Worm (Caenorhabditis elegans) whole organism, mixed stage, embryonic: ENCODE measurements around the gene C15F1.2.
A peak's percentile ranks its signal among the peaks of the same experiment; 100 is the strongest.

Source experiments
- M03D4.4 ChIP-seq: sonication (generic microtip); optimal IDR thresholded peaks from 2 replicates; lab custom pipeline; 2017; ENCODE audit warnings: mild to moderate bottlenecking, missing genetic modification characterization, missing compliant biosample characterization
- bed-3 ChIP-seq: fragments of 200-800 bp; sonication (Bioruptor generic); optimal IDR thresholded peaks from 3 replicates; lab custom pipeline; 2018; ENCODE audit warnings: mild to moderate bottlenecking, missing genetic modification characterization, moderate library complexity, missing compliant biosample characterization
- blmp-1 ChIP-seq: fragments of 150-350 bp; optimal IDR thresholded peaks from 2 replicates; lab custom pipeline; 2014; ENCODE audit warnings: missing biosample characterization, missing genetic modification characterization
- ceh-39 ChIP-seq: fragments of 150-350 bp; optimal IDR thresholded peaks from 2 replicates; lab custom pipeline; 2014; ENCODE audit warnings: missing biosample characterization, missing genetic modification characterization
- ceh-43 ChIP-seq: fragments of 200-800 bp; sonication (Bioruptor generic); optimal IDR thresholded peaks from 2 replicates; lab custom pipeline; 2018; ENCODE audit warnings: mild to moderate bottlenecking, missing genetic modification characterization, moderate library complexity, missing compliant biosample characterization
- ceh-83 ChIP-seq: fragments of 200-800 bp; sonication (Bioruptor generic); optimal IDR thresholded peaks from 2 replicates; lab custom pipeline; 2018; ENCODE audit warnings: mild to moderate bottlenecking, missing genetic modification characterization, missing compliant biosample characterization
- ces-1 ChIP-seq: fragments of 150-350 bp; optimal IDR thresholded peaks from 2 replicates; lab custom pipeline; 2014; ENCODE audit warnings: missing biosample characterization, missing genetic modification reagents, missing genetic modification characterization
- cnd-1 ChIP-seq: fragments of 200-800 bp; sonication (Bioruptor generic); optimal IDR thresholded peaks from 2 replicates; lab custom pipeline; 2018; ENCODE audit warnings: mild to moderate bottlenecking, missing genetic modification characterization, missing compliant biosample characterization
- drap-1 ChIP-seq: fragments of 200-800 bp; sonication (Bioruptor generic); optimal IDR thresholded peaks from 3 replicates; lab custom pipeline; 2018; ENCODE audit warnings: mild to moderate bottlenecking, missing genetic modification characterization, missing compliant biosample characterization
- elt-1 ChIP-seq: sonication (generic microtip); optimal IDR thresholded peaks from 2 replicates; lab custom pipeline; 2017; ENCODE audit warnings: missing genetic modification characterization, mild to moderate bottlenecking, missing compliant biosample characterization, antibody characterized with exemption, moderate library complexity, borderline replicate concordance; ENCODE audit not compliant: insufficient read depth
- flh-1 ChIP-seq: fragments of 200-800 bp; sonication (Bioruptor generic); optimal IDR thresholded peaks from 2 replicates; lab custom pipeline; 2018; ENCODE audit warnings: mild to moderate bottlenecking, missing genetic modification characterization, moderate library complexity, missing compliant biosample characterization
- ham-2 ChIP-seq: fragments of 200-800 bp; sonication (Bioruptor generic); optimal IDR thresholded peaks from 2 replicates; lab custom pipeline; 2018; ENCODE audit warnings: mild to moderate bottlenecking, missing genetic modification characterization, missing compliant biosample characterization
- lin-13 ChIP-seq: fragments of 150-350 bp; optimal IDR thresholded peaks from 2 replicates; lab custom pipeline; 2014; ENCODE audit warnings: missing biosample characterization, missing genetic modification characterization
- lin-32 ChIP-seq: fragments of 200-800 bp; sonication (Bioruptor generic); optimal IDR thresholded peaks from 2 replicates; lab custom pipeline; 2018; ENCODE audit warnings: mild to moderate bottlenecking, missing genetic modification characterization, missing compliant biosample characterization
- lsy-2 ChIP-seq: fragments of 150-350 bp; optimal IDR thresholded peaks from 2 replicates; lab custom pipeline; 2014; ENCODE audit warnings: missing biosample characterization, missing genetic modification characterization
- mab-5 ChIP-seq: fragments of 150-350 bp; optimal IDR thresholded peaks from 2 replicates; lab custom pipeline; 2014; ENCODE audit warnings: missing biosample characterization, missing genetic modification characterization
- mep-1 ChIP-seq: fragments of 150-350 bp; optimal IDR thresholded peaks from 2 replicates; lab custom pipeline; 2017; ENCODE audit warnings: missing biosample characterization, missing genetic modification reagents, missing genetic modification characterization, inconsistent platforms
- mls-2 ChIP-seq: sonication (generic microtip); optimal IDR thresholded peaks from 2 replicates; lab custom pipeline; 2016; ENCODE audit warnings: mild to moderate bottlenecking, missing genetic modification characterization, moderate library complexity, missing compliant biosample characterization
- nhr-12 ChIP-seq: fragments of 150-350 bp; optimal IDR thresholded peaks from 2 replicates; lab custom pipeline; 2014; ENCODE audit warnings: missing biosample characterization, missing genetic modification characterization
- nhr-237 ChIP-seq: fragments of 150-350 bp; optimal IDR thresholded peaks from 2 replicates; lab custom pipeline; 2014; ENCODE audit warnings: missing biosample characterization, missing genetic modification characterization
- nhr-28 ChIP-seq: fragments of 150-350 bp; optimal IDR thresholded peaks from 2 replicates; lab custom pipeline; 2014; ENCODE audit warnings: missing biosample characterization, missing genetic modification characterization
- sem-2 ChIP-seq: fragments of 200-800 bp; sonication (Bioruptor generic); optimal IDR thresholded peaks from 2 replicates; lab custom pipeline; 2018; ENCODE audit warnings: mild to moderate bottlenecking, missing genetic modification characterization, missing compliant biosample characterization
- snpc-4 ChIP-seq: fragments of 150-350 bp; optimal IDR thresholded peaks from 2 replicates; lab custom pipeline; 2014; ENCODE audit warnings: missing biosample characterization, missing genetic modification characterization
- sptf-1 ChIP-seq: sonication (generic microtip); optimal IDR thresholded peaks from 2 replicates; lab custom pipeline; 2017; ENCODE audit warnings: mild to moderate bottlenecking, missing genetic modification characterization, moderate library complexity, missing compliant biosample characterization
- tbx-8 ChIP-seq: fragments of 200-800 bp; sonication (Bioruptor generic); optimal IDR thresholded peaks from 2 replicates; lab custom pipeline; 2018; ENCODE audit warnings: mild to moderate bottlenecking, missing genetic modification characterization, moderate library complexity, missing compliant biosample characterization
- unc-120 ChIP-seq: sonication (generic microtip); optimal IDR thresholded peaks from 2 replicates; lab custom pipeline; 2017; ENCODE audit warnings: missing genetic modification characterization, missing compliant biosample characterization; ENCODE audit not compliant: poor library complexity, severe bottlenecking
- unc-39 ChIP-seq: fragments of 150-350 bp; optimal IDR thresholded peaks from 2 replicates; lab custom pipeline; 2014; ENCODE audit warnings: missing biosample characterization, missing genetic modification characterization
- unc-62 ChIP-seq: fragments of 150-350 bp; optimal IDR thresholded peaks from 2 replicates; lab custom pipeline; 2014; ENCODE audit warnings: missing biosample characterization, missing genetic modification reagents, missing genetic modification characterization
- ztf-11 ChIP-seq: fragments of 150-350 bp; optimal IDR thresholded peaks from 2 replicates; lab custom pipeline; 2014; ENCODE audit warnings: missing biosample characterization, missing genetic modification characterization

Gene C15F1.2

DNA sequence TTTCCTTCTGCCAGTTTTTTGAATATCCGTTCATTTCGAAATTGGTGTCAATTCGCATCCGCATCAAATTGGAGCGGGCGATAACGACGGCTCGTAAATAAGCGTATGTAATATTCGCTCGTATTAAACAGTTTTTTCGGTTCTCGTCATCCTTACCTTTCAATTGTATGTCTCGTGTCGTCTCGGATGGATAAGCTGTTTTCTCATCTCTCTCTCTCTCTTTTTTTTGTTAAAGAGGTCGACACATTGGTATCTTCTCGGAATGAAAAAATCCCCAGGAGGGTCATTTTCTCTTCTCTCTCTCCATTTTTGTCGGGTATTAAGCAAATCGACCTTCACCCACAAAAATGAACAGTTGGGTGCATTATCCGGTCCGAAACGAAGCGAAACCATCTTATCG is 845 bp upstream of the C15F1.2 start:
- TF ChIP-seq sptf-1 (tag; lab: Kevin White, UChicago) (no peak), unc-39 (tag; lab: Kevin White, UChicago) (no peak), unc-62 (GFP tag; lab: Kevin White, UChicago) (no peak), lin-13 (tag; lab: Kevin White, UChicago) (no peak), unc-120 (tag; lab: Kevin White, UChicago) (no peak), lin-32 (GFP tag; lab: Kevin White, UChicago) (no peak), drap-1 (no peak), ces-1 (no peak), ceh-39 (tag; lab: Kevin White, UChicago) (no peak), ztf-11 (tag; lab: Kevin White, UChicago) (no peak), elt-1 (tag; lab: Kevin White, UChicago) (no peak), snpc-4 (no peak), lsy-2 (tag; lab: Kevin White, UChicago) (no peak), flh-1 (GFP tag; lab: Kevin White, UChicago) (no peak), blmp-1 (no peak), mep-1 (tag; lab: Kevin White, UChicago) (no peak)

- TF ChIP-seq nhr-237 (tag; lab: Kevin White, UChicago): no peak
- TF ChIP-seq elt-1 (tag; lab: Kevin White, UChicago): no peak
- TF ChIP-seq unc-62 (GFP tag; lab: Kevin White, UChicago): no peak
- no peak for TF ChIP-seq nhr-28
Measured at ce11 chrII:6989830-6990287, 10.1 kb downstream of the C15F1.2 start, which contains the start of gene C15F1.1. Gene C15F1.1 (plus strand): TSS chrII:6989880.

- TF ChIP-seq nhr-237 (tag; lab: Kevin White, UChicago): no peak
- TF ChIP-seq ces-1: peak; percentile 71
Measured at ce11 chrII:6992949-6993348, 13.2 kb downstream of the C15F1.2 start.

- no peak for TF ChIP-seq mls-2
- peak; percentile 72 for TF ChIP-seq ces-1
Measured at ce11 chrII:6994677-6995076, 14.9 kb downstream of the C15F1.2 start, which contains the start of gene unc-104. Gene unc-104 (plus strand): TSS chrII:6994987.

- TF ChIP-seq lin-13 (tag; lab: Kevin White, UChicago): no peak
- peak; percentile 58 for TF ChIP-seq ces-1
- TF ChIP-seq unc-62 (GFP tag; lab: Kevin White, UChicago): no peak
Measured at ce11 chrII:6995583-6995982, 15.8 kb downstream of the C15F1.2 start.

ce11 chrII:7001405-7001804 is 21.7 kb downstream of the C15F1.2 start:
- TF ChIP-seq cnd-1 (tag; lab: Kevin White, UChicago) (peak; percentile 90), ham-2 (peak; percentile 88), drap-1 (peak; percentile 90), sptf-1 (tag; lab: Kevin White, UChicago) (peak; percentile 90), sem-2 (GFP tag; lab: Kevin White, UChicago) (peak; percentile 83), flh-1 (GFP tag; lab: Kevin White, UChicago) (peak; percentile 75), lin-32 (GFP tag; lab: Kevin White, UChicago) (peak; percentile 71), bed-3 (GFP tag; lab: Kevin White, UChicago) (peak; percentile 73), M03D4.4 (tag; lab: Kevin White, UChicago) (peak; percentile 92), ceh-83 (GFP tag; lab: Kevin White, UChicago) (peak; percentile 92), tbx-8 (peak; percentile 70), unc-120 (tag; lab: Kevin White, UChicago) (peak; percentile 66), ceh-43 (GFP tag; lab: Kevin White, UChicago) (peak; percentile 80), mls-2 (peak; percentile 92)

DNA sequence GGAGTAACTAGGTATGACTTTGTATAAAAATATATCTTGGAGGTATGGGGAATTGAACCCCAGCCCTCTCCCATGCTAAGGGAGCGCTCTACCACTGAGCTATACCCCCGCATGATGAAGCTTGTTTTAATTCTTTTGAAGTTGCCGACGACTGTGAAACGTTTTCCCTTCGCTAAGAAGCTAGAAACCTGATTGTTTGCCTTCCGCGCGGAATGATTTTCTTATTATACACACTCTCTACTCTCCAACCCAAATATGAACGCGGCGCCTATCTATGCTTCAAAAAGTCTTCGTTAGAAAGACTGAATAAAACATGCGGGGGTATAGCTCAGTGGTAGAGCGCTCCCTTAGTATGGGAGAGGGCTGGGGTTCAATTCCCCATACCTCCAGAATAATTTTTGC is 23.2 kb downstream of the C15F1.2 start:
- no peak for TF ChIP-seq lin-13 (tag; lab: Kevin White, UChicago)
- TF ChIP-seq mep-1 (tag; lab: Kevin White, UChicago): no peak
- no peak for TF ChIP-seq sem-2 (GFP tag; lab: Kevin White, UChicago)
- no peak for TF ChIP-seq elt-1 (tag; lab: Kevin White, UChicago)
- TF ChIP-seq unc-39 (tag; lab: Kevin White, UChicago): no peak
- no peak for TF ChIP-seq M03D4.4 (tag; lab: Kevin White, UChicago)
- TF ChIP-seq nhr-12 (tag; lab: Kevin White, UChicago): no peak
- TF ChIP-seq drap-1: no peak
- no peak for TF ChIP-seq lsy-2 (tag; lab: Kevin White, UChicago)
- no peak for TF ChIP-seq mab-5
- TF ChIP-seq, all 35 proteins: peak for 0
